Worm (Caenorhabditis elegans) whole organism, late embryonic: ENCODE measurements around the gene ZK177.1.
A peak's percentile ranks its signal among the peaks of the same experiment; 100 is the strongest.

ENCODE experiments used
- C38D4.7 ChIP-seq: fragments of 200-800 bp; sonication (Bioruptor generic); optimal IDR thresholded peaks from 2 replicates; lab custom pipeline; 2018; ENCODE audit warnings: mild to moderate bottlenecking, missing genetic modification characterization, moderate library complexity, missing compliant biosample characterization
- F13H6.1 ChIP-seq: sonication (generic microtip); optimal IDR thresholded peaks from 2 replicates; lab custom pipeline; 2016; ENCODE audit warnings: missing genetic modification characterization, missing compliant biosample characterization
- Y22D7AL.16 ChIP-seq: sonication (generic microtip); optimal IDR thresholded peaks from 2 replicates; lab custom pipeline; 2016; ENCODE audit warnings: missing genetic modification characterization, missing compliant biosample characterization
- ama-1 ChIP-seq: fragments of 150-350 bp; optimal IDR thresholded peaks from 2 replicates; lab custom pipeline; 2014
- ceh-14 ChIP-seq: sonication (generic microtip); optimal IDR thresholded peaks from 2 replicates; lab custom pipeline; 2016; ENCODE audit warnings: missing genotype, missing genetic modification characterization, missing compliant biosample characterization
- ceh-2 ChIP-seq: sonication (generic microtip); optimal IDR thresholded peaks from 2 replicates; lab custom pipeline; 2016; ENCODE audit warnings: missing genotype, missing genetic modification characterization, missing compliant biosample characterization
- ceh-22 ChIP-seq: sonication (generic microtip); optimal IDR thresholded peaks from 2 replicates; lab custom pipeline; 2017; ENCODE audit warnings: missing biosample characterization, missing genetic modification characterization
- ceh-24 ChIP-seq: sonication (generic microtip); optimal IDR thresholded peaks from 2 replicates; lab custom pipeline; 2016; ENCODE audit warnings: mild to moderate bottlenecking, missing genetic modification characterization, missing compliant biosample characterization
- ceh-31 ChIP-seq: sonication (generic microtip); optimal IDR thresholded peaks from 2 replicates; lab custom pipeline; 2016; ENCODE audit warnings: missing genetic modification characterization, missing compliant biosample characterization
- ceh-48 ChIP-seq: sonication (generic microtip); optimal IDR thresholded peaks from 2 replicates; lab custom pipeline; 2016; ENCODE audit warnings: missing genetic modification characterization, inconsistent platforms, missing compliant biosample characterization
- ceh-6 ChIP-seq: fragments of 200-800 bp; sonication (Bioruptor generic); optimal IDR thresholded peaks from 2 replicates; lab custom pipeline; 2018; ENCODE audit warnings: mild to moderate bottlenecking, missing genetic modification characterization, missing compliant biosample characterization
- che-1 ChIP-seq: sonication (generic microtip); optimal IDR thresholded peaks from 2 replicates; lab custom pipeline; 2016; ENCODE audit warnings: mild to moderate bottlenecking, missing genetic modification characterization, missing compliant biosample characterization
- dve-1 ChIP-seq: sonication (generic microtip); optimal IDR thresholded peaks from 2 replicates; lab custom pipeline; 2017; ENCODE audit warnings: antibody characterized with exemption, mild to moderate bottlenecking, missing genetic modification characterization, missing compliant biosample characterization
- elt-2 ChIP-seq: sonication (generic microtip); optimal IDR thresholded peaks from 2 replicates; lab custom pipeline; 2016; ENCODE audit warnings: missing genetic modification reagents, missing genetic modification characterization, missing compliant biosample characterization
- elt-4 ChIP-seq: sonication (generic microtip); optimal IDR thresholded peaks from 2 replicates; lab custom pipeline; 2016; ENCODE audit warnings: missing genetic modification characterization, missing compliant biosample characterization
- ets-4 ChIP-seq: sonication (generic microtip); optimal IDR thresholded peaks from 2 replicates; lab custom pipeline; 2016; ENCODE audit warnings: missing genetic modification characterization, missing compliant biosample characterization
- eyg-1 ChIP-seq: sonication (generic microtip); optimal IDR thresholded peaks from 2 replicates; lab custom pipeline; 2016; ENCODE audit warnings: missing genotype, missing genetic modification characterization, missing compliant biosample characterization
- hlh-13 ChIP-seq: fragments of 200-800 bp; sonication (Bioruptor generic); optimal IDR thresholded peaks from 2 replicates; lab custom pipeline; 2018; ENCODE audit warnings: mild to moderate bottlenecking, missing genetic modification characterization, missing compliant biosample characterization
- lin-11 ChIP-seq: fragments of 200-800 bp; sonication (Bioruptor generic); optimal IDR thresholded peaks from 2 replicates; lab custom pipeline; 2018; ENCODE audit warnings: mild to moderate bottlenecking, missing genetic modification characterization, missing compliant biosample characterization
- madf-2 ChIP-seq: sonication (generic microtip); optimal IDR thresholded peaks from 2 replicates; lab custom pipeline; 2017; ENCODE audit warnings: missing genetic modification characterization, missing compliant biosample characterization
- mec-3 ChIP-seq: sonication (generic microtip); optimal IDR thresholded peaks from 2 replicates; lab custom pipeline; 2016; ENCODE audit warnings: borderline replicate concordance, missing genetic modification characterization, missing compliant biosample characterization
- nhr-232 ChIP-seq: sonication (generic microtip); optimal IDR thresholded peaks from 2 replicates; lab custom pipeline; 2016; ENCODE audit warnings: missing genetic modification characterization, missing compliant biosample characterization
- odd-2 ChIP-seq: sonication (generic microtip); optimal IDR thresholded peaks from 2 replicates; lab custom pipeline; 2017; ENCODE audit warnings: antibody characterized with exemption, mild to moderate bottlenecking, missing genetic modification characterization, missing compliant biosample characterization
- pag-3 ChIP-seq: sonication (generic microtip); optimal IDR thresholded peaks from 2 replicates; lab custom pipeline; 2016; ENCODE audit warnings: missing compliant biosample characterization, missing genetic modification characterization, borderline replicate concordance
- pat-9 ChIP-seq: fragments of 200-800 bp; sonication (Bioruptor generic); optimal IDR thresholded peaks from 2 replicates; lab custom pipeline; 2018; ENCODE audit warnings: mild to moderate bottlenecking, missing genetic modification characterization, moderate library complexity, missing compliant biosample characterization
- pha-4 ChIP-seq: fragments of 150-350 bp; optimal IDR thresholded peaks from 2 replicates; lab custom pipeline; 2018; ENCODE audit warnings: missing biosample characterization, missing genetic modification reagents, missing genetic modification characterization
- pqm-1 ChIP-seq: sonication (generic microtip); optimal IDR thresholded peaks from 2 replicates; lab custom pipeline; 2016; ENCODE audit warnings: missing genetic modification characterization, missing compliant biosample characterization
- sox-2 ChIP-seq: fragments of 200-800 bp; sonication (Bioruptor generic); IDR thresholded peaks from 2 replicates; pipeline ENCODE4 v1.3.6; 2022; ENCODE audit warnings: missing genetic modification reagents, missing genetic modification characterization, missing compliant biosample characterization
- sox-4 ChIP-seq: sonication (generic microtip); optimal IDR thresholded peaks from 2 replicates; lab custom pipeline; 2017; ENCODE audit warnings: mild to moderate bottlenecking, missing genetic modification characterization, inconsistent platforms, missing compliant biosample characterization
- syd-9 ChIP-seq: sonication (generic microtip); optimal IDR thresholded peaks from 2 replicates; lab custom pipeline; 2016; ENCODE audit warnings: mild to moderate bottlenecking, missing genetic modification characterization, moderate library complexity, missing compliant biosample characterization
- unc-42 ChIP-seq: sonication (generic microtip); optimal IDR thresholded peaks from 2 replicates; lab custom pipeline; 2016; ENCODE audit warnings: missing genotype, missing genetic modification characterization, missing compliant biosample characterization
- unc-55 ChIP-seq: sonication (generic microtip); optimal IDR thresholded peaks from 2 replicates; lab custom pipeline; 2017; ENCODE audit warnings: missing biosample characterization, missing genetic modification reagents, missing genetic modification characterization
- zip-5 ChIP-seq: sonication (generic microtip); optimal IDR thresholded peaks from 2 replicates; lab custom pipeline; 2016; ENCODE audit warnings: missing genetic modification characterization, missing compliant biosample characterization

Gene ZK177.1

ce11 chrII:5557134-5557533, 29.2 kb downstream of the ZK177.1 start:
- TF ChIP-seq ceh-24 (tag; lab: Kevin White, UChicago) (no peak), C38D4.7 (GFP tag; lab: Kevin White, UChicago) (no peak), elt-2 (tag; lab: Kevin White, UChicago) (peak; percentile 31), ceh-6 (GFP tag; lab: Kevin White, UChicago) (no peak)

DNA sequence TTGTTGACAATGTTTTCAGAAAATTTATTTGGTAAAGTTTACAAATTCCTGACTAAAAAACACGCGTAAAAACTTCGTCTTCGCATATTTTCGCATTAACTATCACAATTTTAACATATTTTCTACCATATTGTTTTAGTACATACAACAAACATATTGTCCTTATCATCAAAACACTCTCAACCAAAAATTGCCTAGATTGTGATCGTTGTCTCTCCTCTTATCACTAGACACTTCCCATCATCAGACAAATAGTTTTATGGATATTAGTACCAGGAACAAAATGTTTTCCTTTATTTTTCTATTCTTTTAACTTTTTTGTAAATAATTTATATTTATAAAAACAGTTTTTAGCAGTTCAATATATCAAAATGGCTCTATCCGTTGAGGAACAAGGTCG, 33.5 kb downstream of the ZK177.1 start, which contains the start of gene C17C3.3:
Gene C17C3.3, plus strand, starts transcription at position 346 of the 400 bp plus-strand sequence.
- TF ChIP-seq elt-2 (tag; lab: Kevin White, UChicago), result peak; percentile 88
- no peak for TF ChIP-seq madf-2 (tag; lab: Kevin White, UChicago)

DNA sequence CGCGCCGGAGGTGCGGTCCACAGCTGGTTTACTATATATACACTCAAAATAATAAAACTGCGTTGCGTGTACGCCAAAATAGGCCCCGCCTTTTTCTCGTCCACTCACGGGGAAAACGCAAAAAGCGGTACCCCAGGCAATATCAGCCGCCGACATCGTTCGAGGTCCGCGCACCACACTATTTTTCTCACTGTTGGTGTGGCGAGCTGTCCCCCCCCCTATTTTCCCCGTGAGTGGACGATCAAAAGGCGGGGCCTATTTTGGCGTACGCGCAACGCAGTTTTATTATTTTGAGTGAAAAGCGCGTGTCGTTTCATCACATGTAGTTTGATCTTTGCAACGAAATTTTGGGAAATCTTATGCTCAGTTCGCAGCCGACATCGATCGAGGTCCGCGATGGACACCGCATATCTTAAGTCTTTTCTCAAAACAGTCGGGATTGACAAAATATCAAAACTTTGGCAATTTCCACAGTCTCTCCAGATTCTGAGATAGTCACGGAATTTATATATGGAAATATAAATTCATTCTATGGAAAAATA, 37.2 kb downstream of the ZK177.1 start:
- TF ChIP-seq ceh-31 (tag; lab: Kevin White, UChicago), result no peak
- no peak for TF ChIP-seq lin-11 (tag; lab: Kevin White, UChicago)
- no peak for TF ChIP-seq nhr-232
- no peak for TF ChIP-seq pat-9 (tag; lab: Kevin White, UChicago)
- TF ChIP-seq F13H6.1 (tag; lab: Kevin White, UChicago), result no peak
- no peak for TF ChIP-seq mec-3 (tag; lab: Kevin White, UChicago)
- no peak for TF ChIP-seq sox-4
- TF ChIP-seq ceh-48 (tag; lab: Kevin White, UChicago), result no peak
- no peak for TF ChIP-seq pqm-1 (tag; lab: Kevin White, UChicago)
- TF ChIP-seq odd-2 (tag; lab: Kevin White, UChicago), result no peak
- no peak for TF ChIP-seq pha-4 (tag; lab: Kevin White, UChicago)
- no peak for TF ChIP-seq ets-4 (tag; lab: Kevin White, UChicago)
- no peak for TF ChIP-seq sox-2 (GFP tag; lab: Robert Waterston, UW)

ce11 chrII:5570272-5570671, 42.3 kb downstream of the ZK177.1 start, which contains the start of the genes C17C3.1 and C17C3.15:
C17C3.1 (plus strand) TSS chrII:5570572.
C17C3.15 (plus strand) TSS chrII:5570654.
- no peak for TF ChIP-seq dve-1 (tag; lab: Kevin White, UChicago)

DNA sequence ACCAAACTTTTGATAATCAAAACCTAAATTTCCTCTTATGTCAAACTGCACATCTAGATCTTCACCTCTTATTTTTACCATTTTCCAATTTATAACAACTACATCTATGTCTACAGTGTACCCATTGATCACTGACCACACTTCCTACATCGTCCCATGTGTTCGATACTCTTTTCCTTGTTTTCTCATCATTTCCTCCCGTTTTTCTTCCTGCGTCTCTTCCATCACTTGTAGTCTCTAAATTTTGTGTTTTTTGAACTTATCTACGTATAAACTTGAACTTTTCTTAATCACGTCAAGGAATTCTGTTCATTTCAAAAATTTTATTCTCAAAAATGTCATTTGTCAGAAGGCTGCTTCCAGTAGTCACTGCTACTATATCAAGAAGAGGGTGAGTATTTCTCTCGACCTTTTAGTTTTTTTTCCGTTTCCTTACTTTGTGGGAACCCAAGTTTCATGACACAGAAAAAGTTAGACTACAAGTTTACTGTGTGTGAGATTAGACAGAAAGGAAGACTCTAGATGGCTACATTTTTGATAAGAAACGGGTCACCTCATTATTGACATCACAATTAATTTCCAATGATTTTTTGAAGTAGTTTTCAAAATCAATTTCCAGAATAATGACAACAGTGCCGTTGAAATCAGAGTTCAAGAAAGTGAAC, 44.3 kb downstream of the ZK177.1 start:
- TF ChIP-seq madf-2 (tag; lab: Kevin White, UChicago) (no peak), che-1 (tag; lab: Kevin White, UChicago) (no peak), ceh-2 (tag; lab: Kevin White, UChicago) (no peak), pag-3 (tag; lab: Kevin White, UChicago) (no peak), ama-1 (lab: Kevin White, UChicago) (no peak), syd-9 (tag; lab: Kevin White, UChicago) (no peak), lin-11 (tag; lab: Kevin White, UChicago) (no peak), ceh-14 (no peak), elt-4 (no peak), F13H6.1 (tag; lab: Kevin White, UChicago) (no peak), zip-5 (tag; lab: Kevin White, UChicago) (no peak), C38D4.7 (GFP tag; lab: Kevin White, UChicago) (no peak), unc-42 (tag; lab: Kevin White, UChicago) (no peak), Y22D7AL.16 (no peak)

DNA sequence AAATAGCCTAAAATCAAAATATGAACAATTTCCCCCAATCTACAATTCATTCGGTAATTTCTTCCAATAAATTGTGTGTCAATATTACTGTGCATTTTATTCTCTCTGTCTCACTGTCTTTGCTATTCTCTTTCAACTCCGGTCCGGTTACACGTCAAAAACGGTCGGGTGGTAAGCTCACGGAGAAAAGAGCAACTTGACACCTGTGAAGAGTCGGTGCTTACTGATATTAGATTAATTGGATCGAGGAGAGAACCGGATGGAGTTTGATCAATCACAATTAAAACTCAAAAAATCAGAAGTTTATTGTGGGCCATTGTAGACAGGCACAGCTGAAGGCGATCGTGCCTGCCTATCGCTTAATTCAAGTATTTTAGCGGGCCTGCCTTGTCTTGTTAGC, 47.0 kb downstream of the ZK177.1 start:
- TF ChIP-seq eyg-1 (tag; lab: Kevin White, UChicago) (no peak), unc-55 (GFP tag; lab: Kevin White, UChicago) (no peak), elt-2 (tag; lab: Kevin White, UChicago) (no peak), ceh-22 (tag; lab: Kevin White, UChicago) (no peak), hlh-13 (GFP tag; lab: Kevin White, UChicago) (no peak)
